Worm (Caenorhabditis elegans): ENCODE data around the gene ZK1251.3.

Gene ZK1251.3

DNA sequence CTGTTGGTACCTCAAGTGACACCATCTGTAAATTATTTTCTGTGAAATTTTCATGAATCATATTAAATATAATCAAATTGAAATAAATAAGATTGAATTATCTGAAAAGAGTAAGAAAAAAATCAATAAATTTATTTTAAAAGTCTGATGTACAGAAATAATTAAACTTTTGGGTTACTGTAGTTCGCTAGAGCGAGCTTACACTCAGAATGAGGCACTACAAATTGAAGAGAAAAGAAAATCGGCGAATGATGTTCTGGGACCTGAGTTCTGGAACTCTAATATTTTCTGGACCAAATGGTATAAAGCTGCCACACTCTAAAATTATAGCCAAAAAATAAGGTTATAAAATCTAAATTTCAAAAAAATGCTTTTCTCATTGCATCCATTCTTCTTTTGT lies 50.4 kb downstream of the ZK1251.3 start:
- no peak for TF ChIP-seq lin-13 (GFP tag; optimal IDR thresholded peaks at IDR 0.05)
- TF ChIP-seq dmd-4 (tag; optimal IDR thresholded peaks at IDR 0.05) = no peak
- no peak for TF ChIP-seq nhr-12 (tag; optimal IDR thresholded peaks at IDR 0.05)

Measured in whole organism, L2 larva.